Worm (Caenorhabditis elegans): Measurements from ENCODE around the gene ZK287.7.

Gene ZK287.7

DNA sequence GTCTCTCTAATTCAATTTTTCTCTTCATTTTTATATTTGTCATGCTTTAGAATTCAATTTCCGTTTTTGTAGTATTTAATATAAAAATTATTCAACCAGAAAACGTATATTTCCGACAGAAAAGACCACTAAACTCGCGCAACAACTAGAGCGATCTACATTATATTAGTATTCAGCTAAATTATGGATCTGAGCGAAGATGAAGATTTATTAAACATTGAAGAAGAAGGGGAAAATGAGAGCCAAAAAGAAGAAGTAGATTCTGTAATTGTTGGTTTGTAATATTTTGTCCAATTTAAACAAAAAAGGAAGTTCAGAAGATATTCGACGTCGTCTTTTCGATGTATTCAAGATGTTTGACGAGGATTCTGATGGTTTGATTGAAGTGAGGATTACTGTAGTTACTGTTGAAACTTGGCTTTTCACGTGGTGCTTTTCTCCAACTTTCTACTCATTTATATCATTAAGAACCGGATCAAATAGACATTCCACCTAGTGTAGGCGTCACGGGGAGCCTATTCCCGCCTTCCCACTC, 41.1 kb downstream of the ZK287.7 start, which contains the start of gene cal-7 (continued):
- TF ChIP-seq lin-13 (GFP tag; optimal IDR thresholded peaks at IDR 0.05) (no peak), nhr-10 (tag; optimal IDR thresholded peaks at IDR 0.05) (no peak), ama-1 (optimal IDR thresholded peaks at IDR 0.05) (no peak), madf-9 (GFP tag; conservative IDR thresholded peaks at IDR 0.05) (no peak), nhr-237 (tag; optimal IDR thresholded peaks at IDR 0.05) (no peak), nhr-41 (GFP tag; IDR thresholded peaks at IDR 0.05) (no peak), ZK337.2 (GFP tag; IDR thresholded peaks at IDR 0.05) (no peak), ceh-20 (GFP tag; IDR thresholded peaks at IDR 0.05) (no peak), attf-4 (tag; optimal IDR thresholded peaks at IDR 0.05) (no peak), mes-2 (tag; optimal IDR thresholded peaks at IDR 0.05; ENCODE audit: poor library complexity, severe bottlenecking) (no peak), spr-3 (GFP tag; optimal IDR thresholded peaks at IDR 0.05) (peak; percentile 26), hif-1 (tag; optimal IDR thresholded peaks at IDR 0.05) (no peak), lin-39 (tag; optimal IDR thresholded peaks at IDR 0.05) (no peak)

ce11 chrV:9737287-9737686, 44.4 kb downstream of the ZK287.7 start, which contains the start of gene aqp-4:
TSS of gene aqp-4 (plus strand) at chrV:9737556.
- TF ChIP-seq nhr-28 (tag; optimal IDR thresholded peaks at IDR 0.05) (peak; percentile 47), ztf-7 (tag; optimal IDR thresholded peaks at IDR 0.05) (no peak), tra-1 (GFP tag; IDR thresholded peaks at IDR 0.05) (no peak), daf-16 (GFP tag; optimal IDR thresholded peaks at IDR 0.05) (no peak), daf-16 (tag; optimal IDR thresholded peaks at IDR 0.05) (peak; percentile 28), mdl-1 (tag; optimal IDR thresholded peaks at IDR 0.05) (no peak), arid-1 (GFP tag; conservative IDR thresholded peaks at IDR 0.05) (no peak), nhr-102 (tag; optimal IDR thresholded peaks at IDR 0.05) (no peak), hlh-30 (tag; optimal IDR thresholded peaks at IDR 0.05; ENCODE audit: insufficient read depth) (peak; percentile 6), pqm-1 (tag; optimal IDR thresholded peaks at IDR 0.05) (peak; percentile 59), php-3 (GFP tag; IDR thresholded peaks at IDR 0.05) (no peak), spr-1 (tag; optimal IDR thresholded peaks at IDR 0.05) (no peak), madf-5 (GFP tag; IDR thresholded peaks at IDR 0.05) (no peak), ceh-62 (tag; optimal IDR thresholded peaks at IDR 0.05) (no peak), hlh-11 (tag; optimal IDR thresholded peaks at IDR 0.05) (peak; percentile 18), zag-1 (tag; optimal IDR thresholded peaks at IDR 0.05) (no peak), aha-1 (tag) (no peak), madf-9 (GFP tag; conservative IDR thresholded peaks at IDR 0.05) (no peak), dmd-6 (GFP tag; IDR thresholded peaks at IDR 0.05) (peak; percentile 43; the same call in 1 of the 2 replicates)

DNA sequence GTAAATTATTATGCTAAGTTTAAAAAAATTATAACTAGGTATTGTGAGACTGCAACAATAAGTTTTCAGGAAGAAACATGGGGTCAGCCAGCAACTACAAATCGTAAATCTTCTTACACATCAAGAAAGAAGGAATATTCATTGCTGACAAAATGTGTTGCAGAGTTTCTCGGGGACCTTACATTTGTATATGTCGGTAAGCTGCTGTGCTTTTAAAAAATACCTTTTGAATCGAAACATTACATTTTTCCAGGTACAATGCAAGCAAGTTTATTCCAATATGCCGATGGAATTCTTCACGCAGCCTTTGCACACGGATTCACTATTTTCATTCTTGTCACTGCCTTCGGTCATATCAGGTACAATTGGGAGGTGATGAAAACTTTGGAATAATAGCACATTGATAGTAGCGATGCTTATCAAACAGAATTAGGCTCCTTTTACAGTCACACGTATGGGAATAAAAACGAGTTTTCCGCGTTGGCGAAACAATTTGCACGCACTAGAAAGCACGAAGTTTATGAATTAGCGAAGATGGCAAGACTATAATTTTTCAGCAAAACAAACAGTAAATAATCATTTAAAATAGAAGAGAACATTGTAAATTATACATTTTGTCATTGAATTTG, 45.3 kb downstream of the ZK287.7 start:
- TF ChIP-seq spr-1 (tag; optimal IDR thresholded peaks at IDR 0.05) (no peak), spr-3 (GFP tag; optimal IDR thresholded peaks at IDR 0.05) (no peak), lin-1 (GFP tag; IDR thresholded peaks at IDR 0.05) (no peak), hlh-11 (tag; optimal IDR thresholded peaks at IDR 0.05) (peak; percentile 38), ceh-20 (GFP tag; IDR thresholded peaks at IDR 0.05) (no peak), snpc-1.2 (GFP tag; IDR thresholded peaks at IDR 0.05) (no peak), lin-38 (GFP tag; IDR thresholded peaks at IDR 0.05) (no peak), F49E8.2 (tag; optimal IDR thresholded peaks at IDR 0.05; ENCODE audit: borderline replicate concordance) (no peak), saeg-2 (GFP tag; IDR thresholded peaks at IDR 0.05) (no peak), rbr-2 (tag; optimal IDR thresholded peaks at IDR 0.05) (no peak), nhr-28 (tag; optimal IDR thresholded peaks at IDR 0.05) (peak; percentile 32), madf-9 (GFP tag; conservative IDR thresholded peaks at IDR 0.05) (no peak), dmd-6 (GFP tag; IDR thresholded peaks at IDR 0.05) (peak; percentile 53), F10B5.3 (tag; optimal IDR thresholded peaks at IDR 0.05) (no peak), mxl-3 (GFP tag; optimal IDR thresholded peaks at IDR 0.05) (no peak), Y75B8A.6 (GFP tag; IDR thresholded peaks at IDR 0.05) (no peak), nhr-25 (tag; optimal IDR thresholded peaks at IDR 0.05; ENCODE audit: borderline replicate concordance, insufficient read depth) (no peak), snpc-4 (tag; optimal IDR thresholded peaks at IDR 0.05) (no peak), daf-16 (GFP tag; optimal IDR thresholded peaks at IDR 0.05) (no peak), daf-16 (tag; optimal IDR thresholded peaks at IDR 0.05) (peak; percentile 36), unc-130 (GFP tag; optimal IDR thresholded peaks at IDR 0.05) (no peak), madf-5 (GFP tag; IDR thresholded peaks at IDR 0.05) (no peak), nhr-41 (GFP tag; IDR thresholded peaks at IDR 0.05) (no peak), fos-1 (tag; optimal IDR thresholded peaks at IDR 0.05) (no peak), pqm-1 (tag; optimal IDR thresholded peaks at IDR 0.05) (peak; percentile 72), unc-62 (GFP tag; optimal IDR thresholded peaks at IDR 0.05 in 1 of 2) (peak in 1 of 2 experiments; percentile 52), unc-62 (tag; optimal IDR thresholded peaks at IDR 0.05) (no peak)
